Worm (Caenorhabditis elegans): Measurements from ENCODE around the gene srx-78.

Gene srx-78

DNA sequence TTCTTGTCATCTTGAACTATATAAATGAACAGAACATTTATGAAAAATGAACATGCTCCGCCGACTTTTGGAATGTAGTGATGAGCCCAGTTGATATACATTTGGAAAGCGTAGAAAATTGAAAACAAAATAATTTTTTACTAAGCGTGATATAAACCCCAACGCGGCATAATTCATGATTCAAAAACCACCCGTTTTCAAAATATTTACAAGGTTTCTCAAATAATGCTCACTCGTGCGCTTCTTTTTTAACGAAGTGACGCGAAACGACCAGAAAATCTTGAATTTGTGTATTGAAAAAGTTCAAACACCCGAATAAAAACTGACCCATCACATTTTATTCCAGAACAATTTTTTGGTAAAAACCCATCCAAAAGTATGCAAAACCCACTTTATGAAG is 32.6 kb downstream of the srx-78 start, which contains the start of gene srj-27:
Gene srj-27, minus strand, starts transcription at position 101 of the 400 bp plus-strand sequence.
- TF ChIP-seq nhr-28 (tag; optimal IDR thresholded peaks at IDR 0.05) (no peak), sem-2 (GFP tag; optimal IDR thresholded peaks at IDR 0.05) (no peak), lin-13 (tag; optimal IDR thresholded peaks at IDR 0.05) (no peak), mab-5 (tag; optimal IDR thresholded peaks at IDR 0.05) (no peak), lin-32 (GFP tag; optimal IDR thresholded peaks at IDR 0.05) (no peak), nhr-76 (tag; optimal IDR thresholded peaks at IDR 0.05) (no peak), ceh-39 (tag; optimal IDR thresholded peaks at IDR 0.05) (no peak), unc-62 (GFP tag; optimal IDR thresholded peaks at IDR 0.05) (no peak)

DNA sequence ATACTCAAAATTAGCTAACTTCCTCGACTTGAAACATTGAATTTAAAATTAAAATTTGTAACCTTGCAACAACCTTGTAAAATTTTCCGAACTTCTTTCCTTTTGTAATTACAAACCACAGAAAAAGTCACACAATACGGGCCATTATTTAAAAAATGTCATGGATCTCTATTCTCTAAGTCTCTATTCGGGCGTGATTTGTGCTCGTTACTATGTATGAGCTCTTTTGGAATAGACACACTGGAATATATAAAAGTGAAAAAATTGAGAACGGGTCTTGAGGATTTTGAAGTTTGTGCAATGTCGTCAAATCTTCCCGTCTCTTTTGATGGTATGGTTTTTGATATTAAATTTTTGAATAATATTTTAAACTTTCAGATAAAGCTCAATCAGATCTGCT is 33.1 kb downstream of the srx-78 start, which contains the start of gene srr-7:
Gene srr-7, plus strand, starts transcription at position 301 of the 400 bp plus-strand sequence.
- TF ChIP-seq tbx-8 (GFP tag; optimal IDR thresholded peaks at IDR 0.05) = no peak
- no peak for TF ChIP-seq mep-1 (tag; optimal IDR thresholded peaks at IDR 0.05)
- TF ChIP-seq M03D4.4 (tag; optimal IDR thresholded peaks at IDR 0.05) = no peak
- no peak for TF ChIP-seq blmp-1 (tag; optimal IDR thresholded peaks at IDR 0.05)
- no peak for TF ChIP-seq mls-2 (tag; optimal IDR thresholded peaks at IDR 0.05)
- TF ChIP-seq nhr-2 (tag; optimal IDR thresholded peaks at IDR 0.05) = no peak
- TF ChIP-seq hlh-1 (tag; optimal IDR thresholded peaks at IDR 0.05) = no peak
- no peak for TF ChIP-seq bed-3 (GFP tag; optimal IDR thresholded peaks at IDR 0.05)

DNA sequence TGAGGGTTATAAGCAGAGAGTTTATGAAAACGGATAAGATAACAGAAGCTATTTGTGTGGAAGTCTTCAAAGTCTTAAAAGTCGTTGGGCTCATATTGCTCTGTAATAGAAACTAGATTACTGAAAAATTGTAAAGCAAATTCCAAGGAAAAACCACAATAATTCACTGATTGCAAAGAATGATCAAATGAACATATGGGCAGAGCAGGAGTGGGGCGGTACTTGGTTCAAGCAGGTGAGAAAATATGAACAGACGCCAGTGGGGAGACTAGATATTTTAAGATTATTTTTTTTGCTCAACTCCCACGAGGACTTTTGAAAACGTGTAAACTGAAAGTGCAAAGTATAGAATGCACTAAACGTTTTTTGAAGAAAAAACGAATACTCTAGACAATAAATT is 37.6 kb downstream of the srx-78 start, which contains the start of gene str-171:
Gene str-171, minus strand, starts transcription at position 101 of the 400 bp plus-strand sequence.
- TF ChIP-seq nhr-237 (tag; optimal IDR thresholded peaks at IDR 0.05) = no peak
- TF ChIP-seq cnd-1 (tag; optimal IDR thresholded peaks at IDR 0.05) = no peak
- no peak for TF ChIP-seq lsy-2 (tag; optimal IDR thresholded peaks at IDR 0.05)
- no peak for TF ChIP-seq mab-5 (tag; optimal IDR thresholded peaks at IDR 0.05)
- no peak for TF ChIP-seq mep-1 (tag; optimal IDR thresholded peaks at IDR 0.05)
- no peak for TF ChIP-seq sem-2 (GFP tag; optimal IDR thresholded peaks at IDR 0.05)
- TF ChIP-seq lin-13 (tag; optimal IDR thresholded peaks at IDR 0.05) = no peak

DNA sequence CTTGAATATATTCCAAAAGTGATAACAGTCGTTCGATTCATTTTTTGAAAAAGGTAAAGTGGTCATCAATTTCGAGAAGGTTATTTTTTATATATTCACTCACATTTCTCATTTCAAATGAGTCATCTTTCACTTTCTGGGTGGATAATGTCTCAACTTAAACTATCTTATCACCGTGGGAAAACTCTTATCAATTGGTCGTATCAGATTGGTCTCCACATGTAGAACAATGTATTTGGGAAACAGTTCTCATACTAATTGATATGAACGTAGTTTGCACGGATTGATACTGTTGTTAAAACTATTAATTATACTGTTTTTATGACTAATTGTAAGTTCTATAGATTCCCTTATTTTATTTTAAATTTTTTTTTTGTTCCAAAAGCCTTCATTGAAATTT is 39.0 kb downstream of the srx-78 start:
- TF ChIP-seq ces-1 (GFP tag; optimal IDR thresholded peaks at IDR 0.05) (no peak), sptf-1 (tag; optimal IDR thresholded peaks at IDR 0.05) (no peak), nhr-76 (tag; optimal IDR thresholded peaks at IDR 0.05) (no peak), mab-5 (tag; optimal IDR thresholded peaks at IDR 0.05) (no peak), unc-120 (tag; optimal IDR thresholded peaks at IDR 0.05; ENCODE audit: poor library complexity, severe bottlenecking) (no peak)

DNA sequence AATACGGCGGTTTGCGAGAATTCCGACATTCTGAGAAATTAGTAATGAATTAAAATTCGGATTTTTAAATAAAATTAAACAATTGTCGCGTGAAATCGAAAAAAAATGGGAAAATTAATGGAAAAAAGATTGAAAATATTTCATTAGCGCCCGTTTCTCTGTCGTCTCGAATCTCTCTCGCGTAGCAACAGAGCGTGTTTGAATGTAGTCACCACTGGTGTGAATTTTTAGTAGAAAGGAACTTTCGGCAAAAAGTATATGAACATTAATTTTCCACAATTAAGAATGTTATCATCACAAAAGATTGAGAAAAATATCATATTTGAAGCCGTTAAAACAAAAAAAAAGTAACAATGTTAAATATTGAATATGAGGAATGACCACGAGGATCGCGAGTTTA is 41.9 kb downstream of the srx-78 start, which contains the start of gene aipl-1:
Gene aipl-1, minus strand, starts transcription at position 30 of the 400 bp plus-strand sequence.
- TF ChIP-seq lsy-2 (tag; optimal IDR thresholded peaks at IDR 0.05) = peak; percentile 71
- TF ChIP-seq ceh-83 (GFP tag; optimal IDR thresholded peaks at IDR 0.05) = no peak
- no peak for TF ChIP-seq cnd-1 (tag; optimal IDR thresholded peaks at IDR 0.05)
- no peak for TF ChIP-seq ceh-43 (GFP tag; optimal IDR thresholded peaks at IDR 0.05)
- no peak for TF ChIP-seq bed-3 (GFP tag; optimal IDR thresholded peaks at IDR 0.05)
- TF ChIP-seq mep-1 (tag; optimal IDR thresholded peaks at IDR 0.05) = peak; percentile 80
- TF ChIP-seq ces-1 (GFP tag; optimal IDR thresholded peaks at IDR 0.05) = peak; percentile 83
- TF ChIP-seq hlh-1 (tag; optimal IDR thresholded peaks at IDR 0.05) = peak; percentile 27
- TF ChIP-seq zip-8 (tag; optimal IDR thresholded peaks at IDR 0.05) = no peak
- peak; percentile 21 for TF ChIP-seq ceh-39 (tag; optimal IDR thresholded peaks at IDR 0.05)
- TF ChIP-seq lin-32 (GFP tag; optimal IDR thresholded peaks at IDR 0.05) = no peak
- no peak for TF ChIP-seq tbx-8 (GFP tag; optimal IDR thresholded peaks at IDR 0.05)
- peak; percentile 21 for TF ChIP-seq lin-13 (tag; optimal IDR thresholded peaks at IDR 0.05)
- no peak for TF ChIP-seq nhr-2 (tag; optimal IDR thresholded peaks at IDR 0.05)
- TF ChIP-seq blmp-1 (tag; optimal IDR thresholded peaks at IDR 0.05) = no peak
- TF ChIP-seq elt-3 (tag; optimal IDR thresholded peaks at IDR 0.05) = no peak
- TF ChIP-seq sem-2 (GFP tag; optimal IDR thresholded peaks at IDR 0.05) = no peak
- no peak for TF ChIP-seq nhr-28 (tag; optimal IDR thresholded peaks at IDR 0.05)
- TF ChIP-seq mab-5 (tag; optimal IDR thresholded peaks at IDR 0.05) = no peak
- no peak for TF ChIP-seq ztf-11 (tag; optimal IDR thresholded peaks at IDR 0.05)
- no peak for TF ChIP-seq drap-1 (GFP tag; optimal IDR thresholded peaks at IDR 0.05)
- TF ChIP-seq nhr-76 (tag; optimal IDR thresholded peaks at IDR 0.05) = no peak
- TF ChIP-seq flh-1 (GFP tag; optimal IDR thresholded peaks at IDR 0.05) = no peak
- peak; percentile 62 for TF ChIP-seq nhr-237 (tag; optimal IDR thresholded peaks at IDR 0.05)
- peak; percentile 46 for TF ChIP-seq pha-4 (tag; optimal IDR thresholded peaks at IDR 0.05)
- TF ChIP-seq ham-2 (GFP tag; optimal IDR thresholded peaks at IDR 0.05) = no peak
- TF ChIP-seq unc-39 (tag; optimal IDR thresholded peaks at IDR 0.05) = no peak
- no peak for TF ChIP-seq elt-1 (tag; optimal IDR thresholded peaks at IDR 0.05; ENCODE audit: borderline replicate concordance, insufficient read depth)
- TF ChIP-seq M03D4.4 (tag; optimal IDR thresholded peaks at IDR 0.05) = no peak
- TF ChIP-seq snpc-4 (tag; optimal IDR thresholded peaks at IDR 0.05) = no peak
- TF ChIP-seq nhr-12 (tag; optimal IDR thresholded peaks at IDR 0.05) = no peak
- TF ChIP-seq unc-62 (GFP tag; optimal IDR thresholded peaks at IDR 0.05) = no peak
- TF ChIP-seq mls-2 (tag; optimal IDR thresholded peaks at IDR 0.05) = no peak
- no peak for TF ChIP-seq unc-120 (tag; optimal IDR thresholded peaks at IDR 0.05; ENCODE audit: poor library complexity, severe bottlenecking)
- peak; percentile 2 for TF ChIP-seq sptf-1 (tag; optimal IDR thresholded peaks at IDR 0.05)
